Worm (Caenorhabditis elegans): ENCODE data around the gene F40G9.18.
A peak's percentile ranks its signal among the peaks of the same experiment; 100 is the strongest.

The F40G9.18 gene

ce11 chrIII:194160-194559, 24.8 kb upstream of the F40G9.18 start, which contains the start of gene F40G9.17:
Gene F40G9.17, plus strand, starts transcription at chrIII:194460.
- TF ChIP-seq blmp-1 (tag; optimal IDR thresholded peaks at IDR 0.05) (no peak), lin-32 (GFP tag; optimal IDR thresholded peaks at IDR 0.05) (no peak), elt-1 (tag; optimal IDR thresholded peaks at IDR 0.05; ENCODE audit: borderline replicate concordance, insufficient read depth) (no peak), drap-1 (GFP tag; optimal IDR thresholded peaks at IDR 0.05) (no peak), pha-4 (tag; optimal IDR thresholded peaks at IDR 0.05) (no peak), ceh-43 (GFP tag; optimal IDR thresholded peaks at IDR 0.05) (no peak), cnd-1 (tag; optimal IDR thresholded peaks at IDR 0.05) (no peak), snpc-4 (tag; optimal IDR thresholded peaks at IDR 0.05) (no peak)

- TF ChIP-seq ceh-83 (GFP tag; optimal IDR thresholded peaks at IDR 0.05) (no peak), unc-62 (GFP tag; optimal IDR thresholded peaks at IDR 0.05) (no peak)
Measured at ce11 chrIII:191803-192202, 22.4 kb upstream of the F40G9.18 start, which contains the start of gene sec-20. Gene sec-20, plus strand, starts transcription at chrIII:192103.

ce11 chrIII:190686-191085, 21.3 kb upstream of the F40G9.18 start, which contains the start of gene cox-17:
Gene cox-17, plus strand, starts transcription at chrIII:190986.
- TF ChIP-seq ces-1 (GFP tag; optimal IDR thresholded peaks at IDR 0.05), result no peak
- no peak for TF ChIP-seq sptf-1 (tag; optimal IDR thresholded peaks at IDR 0.05)
- no peak for TF ChIP-seq snpc-4 (tag; optimal IDR thresholded peaks at IDR 0.05)
- TF ChIP-seq nhr-2 (tag; optimal IDR thresholded peaks at IDR 0.05), result no peak
- no peak for TF ChIP-seq zip-8 (tag; optimal IDR thresholded peaks at IDR 0.05)
- no peak for TF ChIP-seq ztf-11 (tag; optimal IDR thresholded peaks at IDR 0.05)
- TF ChIP-seq cnd-1 (tag; optimal IDR thresholded peaks at IDR 0.05), result no peak
- no peak for TF ChIP-seq unc-120 (tag; optimal IDR thresholded peaks at IDR 0.05; ENCODE audit: poor library complexity, severe bottlenecking)
- TF ChIP-seq mls-2 (tag; optimal IDR thresholded peaks at IDR 0.05), result no peak
- no peak for TF ChIP-seq elt-1 (tag; optimal IDR thresholded peaks at IDR 0.05; ENCODE audit: borderline replicate concordance, insufficient read depth)
- TF ChIP-seq mep-1 (tag; optimal IDR thresholded peaks at IDR 0.05), result no peak
- no peak for TF ChIP-seq lin-13 (tag; optimal IDR thresholded peaks at IDR 0.05)
- TF ChIP-seq elt-3 (tag; optimal IDR thresholded peaks at IDR 0.05), result no peak
- no peak for TF ChIP-seq ceh-83 (GFP tag; optimal IDR thresholded peaks at IDR 0.05)
- TF ChIP-seq ham-2 (GFP tag; optimal IDR thresholded peaks at IDR 0.05), result no peak
- no peak for TF ChIP-seq mab-5 (tag; optimal IDR thresholded peaks at IDR 0.05)

ce11 chrIII:189280-189679, 19.9 kb upstream of the F40G9.18 start:
- TF ChIP-seq tbx-8 (GFP tag; optimal IDR thresholded peaks at IDR 0.05), result no peak
- TF ChIP-seq ham-2 (GFP tag; optimal IDR thresholded peaks at IDR 0.05), result no peak

- peak; percentile 41 for TF ChIP-seq ceh-39 (tag; optimal IDR thresholded peaks at IDR 0.05)
- TF ChIP-seq blmp-1 (tag; optimal IDR thresholded peaks at IDR 0.05), result no peak
- peak; percentile 31 for TF ChIP-seq nhr-237 (tag; optimal IDR thresholded peaks at IDR 0.05)
- no peak for TF ChIP-seq unc-39 (tag; optimal IDR thresholded peaks at IDR 0.05)
- TF ChIP-seq ces-1 (GFP tag; optimal IDR thresholded peaks at IDR 0.05), result peak; percentile 2
- TF ChIP-seq drap-1 (GFP tag; optimal IDR thresholded peaks at IDR 0.05), result no peak
Measured at ce11 chrIII:188426-188888, 19.1 kb upstream of the F40G9.18 start, which contains the start of gene ubc-20. Gene ubc-20, plus strand, starts transcription at chrIII:188838.

- TF ChIP-seq unc-120 (tag; optimal IDR thresholded peaks at IDR 0.05; ENCODE audit: poor library complexity, severe bottlenecking), result no peak
- no peak for TF ChIP-seq flh-1 (GFP tag; optimal IDR thresholded peaks at IDR 0.05)
- no peak for TF ChIP-seq nhr-76 (tag; optimal IDR thresholded peaks at IDR 0.05)
- TF ChIP-seq hlh-1 (tag; optimal IDR thresholded peaks at IDR 0.05), result no peak
- TF ChIP-seq drap-1 (GFP tag; optimal IDR thresholded peaks at IDR 0.05), result no peak
- TF ChIP-seq ceh-39 (tag; optimal IDR thresholded peaks at IDR 0.05), result no peak
- no peak for TF ChIP-seq nhr-12 (tag; optimal IDR thresholded peaks at IDR 0.05)
- no peak for TF ChIP-seq mep-1 (tag; optimal IDR thresholded peaks at IDR 0.05)
- TF ChIP-seq cnd-1 (tag; optimal IDR thresholded peaks at IDR 0.05), result no peak
- no peak for TF ChIP-seq sptf-1 (tag; optimal IDR thresholded peaks at IDR 0.05)
- TF ChIP-seq ces-1 (GFP tag; optimal IDR thresholded peaks at IDR 0.05), result no peak
- no peak for TF ChIP-seq M03D4.4 (tag; optimal IDR thresholded peaks at IDR 0.05)
- no peak for TF ChIP-seq lin-32 (GFP tag; optimal IDR thresholded peaks at IDR 0.05)
- no peak for TF ChIP-seq blmp-1 (tag; optimal IDR thresholded peaks at IDR 0.05)
- TF ChIP-seq ceh-83 (GFP tag; optimal IDR thresholded peaks at IDR 0.05), result no peak
- TF ChIP-seq unc-39 (tag; optimal IDR thresholded peaks at IDR 0.05), result no peak
- TF ChIP-seq mls-2 (tag; optimal IDR thresholded peaks at IDR 0.05), result no peak
Measured at ce11 chrIII:187829-188228, 18.5 kb upstream of the F40G9.18 start, which contains the start of gene mxl-2. Gene mxl-2, minus strand, starts transcription at chrIII:188131.

Data from whole organism, mixed stage, embryonic.